Worm (Caenorhabditis elegans): ENCODE results near the gene C46F9.5.

DNA sequence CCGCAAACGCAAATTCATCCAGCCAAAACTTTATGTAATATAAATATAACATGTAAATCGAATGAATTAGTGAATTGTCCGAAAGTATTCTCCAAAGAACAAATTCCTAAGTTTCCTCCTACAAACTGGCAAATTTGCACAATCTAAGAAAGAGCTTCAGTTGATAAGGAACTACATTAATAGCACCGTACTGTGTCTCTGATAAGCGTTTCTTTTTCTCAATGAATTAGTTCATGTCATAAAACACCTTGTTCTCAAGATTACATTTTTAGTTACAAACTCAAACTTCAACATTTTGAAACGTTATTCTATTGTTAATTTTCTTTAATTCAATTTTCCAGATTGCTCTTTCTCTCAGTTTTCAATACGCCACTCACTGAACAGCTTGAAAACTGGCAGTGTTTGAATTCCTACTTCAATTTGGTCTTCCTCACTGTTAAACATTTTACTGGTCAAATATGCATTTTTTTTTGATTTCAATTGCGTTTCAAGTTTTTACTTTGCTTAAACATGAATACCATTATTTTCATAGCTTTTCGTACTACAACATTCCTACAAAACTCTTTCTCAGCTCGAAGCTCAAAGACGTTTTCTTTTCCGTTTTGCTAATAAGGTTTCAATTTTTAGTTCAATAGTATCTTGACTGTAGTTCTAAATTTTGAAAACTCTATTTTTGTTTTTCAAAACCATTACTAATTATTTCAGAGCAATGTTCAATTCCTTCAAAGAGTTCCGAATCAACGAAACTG is 29.5 kb upstream of the C46F9.5 start, which contains the start of gene math-15:
- TF ChIP-seq hnd-1 (tag; optimal IDR thresholded peaks at IDR 0.05) (no peak), hmg-4 (GFP tag; optimal IDR thresholded peaks at IDR 0.05) (no peak), ama-1 (optimal IDR thresholded peaks at IDR 0.05) (no peak), ceh-13 (GFP tag; optimal IDR thresholded peaks at IDR 0.05) (no peak), hmbx-1 (tag; optimal IDR thresholded peaks at IDR 0.05) (no peak)
